Worm (Caenorhabditis elegans) whole organism, young adult: ENCODE measurements around the gene dhc-4.

Experiments used
- T07F8.4 ChIP-seq: sonication (generic microtip); optimal IDR thresholded peaks from 2 replicates; lab custom pipeline; 2016; ENCODE audit warnings: mild to moderate bottlenecking, missing genetic modification characterization, moderate library complexity, missing compliant biosample characterization
- Y53F4B.3 ChIP-seq: fragments of 200-800 bp; sonication (Bioruptor generic); IDR thresholded peaks from 2 replicates; pipeline ENCODE4 v1.3.6; 2022; ENCODE audit warnings: missing genetic modification reagents, missing genetic modification characterization, missing compliant biosample characterization
- Y79H2A.3 ChIP-seq: fragments of 200-800 bp; sonication (Bioruptor generic); conservative IDR thresholded peaks from 2 replicates; pipeline ENCODE4 v1.3.6; 2022; ENCODE audit warnings: missing genetic modification reagents, missing genetic modification characterization, missing compliant biosample characterization
- akir-1 ChIP-seq: fragments of 200-800 bp; sonication (Bioruptor generic); optimal IDR thresholded peaks from 2 replicates; lab custom pipeline; 2018; ENCODE audit warnings: mild to moderate bottlenecking, missing genetic modification characterization, moderate library complexity, missing compliant biosample characterization
- ama-1 ChIP-seq, 3 experiments: fragments of 150-350 bp in 1 of 3; sonication (generic microtip) in 2 of 3; optimal IDR thresholded peaks; 2 replicates each; lab custom pipeline; 2014 to 2018; ENCODE audit warnings: missing biosample characterization in 2 of 3, missing genetic modification characterization in 2 of 3, missing genetic modification reagents in 2 of 3
- ceh-40 ChIP-seq: fragments of 200-800 bp; sonication (Bioruptor generic); IDR thresholded peaks from 2 replicates; pipeline ENCODE4 v1.3.6; 2022; ENCODE audit warnings: missing genetic modification characterization, missing compliant biosample characterization
- dpl-1 ChIP-seq: fragments of 150-350 bp; optimal IDR thresholded peaks from 2 replicates; lab custom pipeline; 2014; ENCODE audit warnings: missing biosample characterization, missing genetic modification reagents, missing genetic modification characterization
- efl-1 ChIP-seq: fragments of 150-350 bp; optimal IDR thresholded peaks from 2 replicates; lab custom pipeline; 2014; ENCODE audit warnings: missing biosample characterization, missing genetic modification reagents, missing genetic modification characterization
- ets-4 ChIP-seq: fragments of 200-800 bp; sonication (Bioruptor generic); optimal IDR thresholded peaks from 2 replicates; lab custom pipeline; 2018; ENCODE audit warnings: mild to moderate bottlenecking, missing genetic modification characterization, missing compliant biosample characterization
- let-607 ChIP-seq, 2 experiments: fragments of 200-800 bp in 1 of 2; sonication (Bioruptor generic) in 1 of 2; sonication (generic microtip) in 1 of 2; optimal IDR thresholded peaks; 2 replicates each; lab custom pipeline; 2016 to 2018; ENCODE audit warnings: mild to moderate bottlenecking in 2 of 2, missing compliant biosample characterization in 2 of 2, missing genetic modification characterization in 2 of 2, moderate library complexity in 2 of 2, missing genotype in 1 of 2
- lin-40 ChIP-seq: sonication (generic microtip); optimal IDR thresholded peaks from 2 replicates; lab custom pipeline; 2016; ENCODE audit warnings: missing genetic modification characterization, mild to moderate bottlenecking, missing compliant biosample characterization, missing genotype, missing genetic modification reagents
- lsy-27 ChIP-seq: sonication (generic microtip); optimal IDR thresholded peaks from 2 replicates; lab custom pipeline; 2017; ENCODE audit warnings: missing genetic modification characterization, mild to moderate bottlenecking, missing compliant biosample characterization, antibody characterized with exemption, missing genotype, borderline replicate concordance; ENCODE audit not compliant: insufficient read depth
- nfya-1 ChIP-seq: sonication (generic microtip); optimal IDR thresholded peaks from 2 replicates; lab custom pipeline; 2017; ENCODE audit warnings: antibody characterized with exemption, missing compliant biosample characterization, missing genetic modification characterization, borderline replicate concordance; ENCODE audit not compliant: insufficient read depth
- snpc-4 ChIP-seq, 5 experiments: fragments of 150-350 bp in 1 of 5; sonication (generic microtip) in 4 of 5; optimal IDR thresholded peaks; 2 replicates each; lab custom pipeline; 2014 to 2018; ENCODE audit warnings: missing genetic modification characterization in 5 of 5, missing biosample characterization in 3 of 5, antibody characterized with exemption in 2 of 5, mild to moderate bottlenecking in 2 of 5, missing compliant biosample characterization in 2 of 5, missing genotype in 2 of 5, moderate library complexity in 2 of 5, missing genetic modification reagents in 1 of 5

ce11 chrIII:11039250-11039649 is 69.5 kb downstream of the dhc-4 start:
- no peak for TF ChIP-seq let-607 (tag; optimal IDR thresholded peaks at IDR 0.05; lab: Kevin White, UChicago)
- TF ChIP-seq ets-4 (GFP tag; lab: Kevin White, UChicago), result no peak
- no peak for TF ChIP-seq dpl-1 (GFP tag; lab: Kevin White, UChicago)
- no peak for TF ChIP-seq Y79H2A.3
- no peak for TF ChIP-seq lsy-27
- no peak for TF ChIP-seq T07F8.4 (tag; lab: Kevin White, UChicago)
- TF ChIP-seq ceh-40 (GFP tag; lab: Robert Waterston, UW), result no peak
- TF ChIP-seq nfya-1 (tag; lab: Kevin White, UChicago), result no peak
- TF ChIP-seq Y53F4B.3 (GFP tag; lab: Robert Waterston, UW), result no peak
- no peak for TF ChIP-seq efl-1 (GFP tag; lab: Kevin White, UChicago)
- no peak for TF ChIP-seq akir-1 (GFP tag; lab: Kevin White, UChicago)
- no peak for TF ChIP-seq snpc-4 (GFP tag; optimal IDR thresholded peaks at IDR 0.05; lab: Kevin White, UChicago)
- no peak for TF ChIP-seq snpc-4 (tag; optimal IDR thresholded peaks at IDR 0.05; lab: Kevin White, UChicago)
- TF ChIP-seq ama-1 (optimal IDR thresholded peaks at IDR 0.05; lab: Kevin White, UChicago), result no peak
- TF ChIP-seq ama-1 (GFP tag; optimal IDR thresholded peaks at IDR 0.05; lab: Kevin White, UChicago), result no peak
- no peak for TF ChIP-seq lin-40 (tag; lab: Kevin White, UChicago)
